Worm (Caenorhabditis elegans): Measurements from ENCODE around the gene ncx-7.

DNA sequence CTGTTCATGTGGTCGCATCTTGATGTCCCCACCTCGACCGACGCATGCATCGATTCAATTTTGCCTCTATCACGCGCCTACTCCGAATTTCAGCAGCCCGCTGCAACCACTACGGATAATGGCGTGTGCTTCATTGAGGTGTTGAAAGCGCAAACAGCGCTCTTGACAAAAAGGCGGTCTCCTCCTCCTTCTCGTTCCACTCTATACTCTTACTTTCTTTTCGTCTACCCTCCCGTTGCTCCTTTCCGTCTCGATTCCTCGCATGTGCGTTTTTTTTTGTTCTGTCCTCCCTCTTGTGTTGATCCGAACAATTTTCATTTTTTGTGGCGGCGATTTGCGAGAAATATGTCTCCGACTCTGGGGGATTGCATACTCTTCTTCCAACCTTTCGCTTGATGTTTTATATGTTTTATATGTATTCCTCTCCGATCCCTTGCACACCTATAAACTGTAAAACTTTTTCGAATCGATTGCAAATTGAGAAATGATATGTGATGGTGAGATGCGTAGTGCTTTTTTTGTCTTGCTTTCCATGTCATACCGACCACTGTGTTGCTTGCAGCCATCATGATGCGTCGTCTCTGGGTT, 17.3 kb downstream of the ncx-7 start:
- no peak for TF ChIP-seq ces-1 (GFP tag; optimal IDR thresholded peaks at IDR 0.05)
- no peak for TF ChIP-seq nhr-28 (tag; optimal IDR thresholded peaks at IDR 0.05)
- no peak for TF ChIP-seq elt-1 (tag; optimal IDR thresholded peaks at IDR 0.05; ENCODE audit: borderline replicate concordance, insufficient read depth)
- TF ChIP-seq hlh-1 (tag; optimal IDR thresholded peaks at IDR 0.05): no peak
- no peak for TF ChIP-seq unc-62 (GFP tag; optimal IDR thresholded peaks at IDR 0.05)
- no peak for TF ChIP-seq lin-13 (tag; optimal IDR thresholded peaks at IDR 0.05)
- no peak for TF ChIP-seq M03D4.4 (tag; optimal IDR thresholded peaks at IDR 0.05)
- TF ChIP-seq blmp-1 (tag; optimal IDR thresholded peaks at IDR 0.05): no peak
- TF ChIP-seq pha-4 (tag; optimal IDR thresholded peaks at IDR 0.05): no peak
- TF ChIP-seq mep-1 (tag; optimal IDR thresholded peaks at IDR 0.05): no peak
- no peak for TF ChIP-seq unc-39 (tag; optimal IDR thresholded peaks at IDR 0.05)
- no peak for TF ChIP-seq lsy-2 (tag; optimal IDR thresholded peaks at IDR 0.05)
- TF ChIP-seq mab-5 (tag; optimal IDR thresholded peaks at IDR 0.05): no peak

Data from whole organism, mixed stage, embryonic.